Worm (Caenorhabditis elegans) whole organism, late embryonic: ENCODE data around the gene fipr-15.

ENCODE experiments used
- ama-1 ChIP-seq: fragments of 150-350 bp; optimal IDR thresholded peaks from 2 replicates; lab custom pipeline; 2014
- fkh-10 ChIP-seq: fragments of 150-350 bp; optimal IDR thresholded peaks from 2 replicates; lab custom pipeline; 2014; ENCODE audit warnings: missing biosample characterization, missing genetic modification reagents, missing genetic modification characterization
- pha-2 ChIP-seq: sonication (generic microtip); optimal IDR thresholded peaks from 2 replicates; lab custom pipeline; 2017; ENCODE audit warnings: mild to moderate bottlenecking, missing genetic modification characterization, missing compliant biosample characterization
- ref-2 ChIP-seq: sonication (generic microtip); optimal IDR thresholded peaks from 2 replicates; lab custom pipeline; 2016; ENCODE audit warnings: missing genetic modification characterization, missing compliant biosample characterization

DNA sequence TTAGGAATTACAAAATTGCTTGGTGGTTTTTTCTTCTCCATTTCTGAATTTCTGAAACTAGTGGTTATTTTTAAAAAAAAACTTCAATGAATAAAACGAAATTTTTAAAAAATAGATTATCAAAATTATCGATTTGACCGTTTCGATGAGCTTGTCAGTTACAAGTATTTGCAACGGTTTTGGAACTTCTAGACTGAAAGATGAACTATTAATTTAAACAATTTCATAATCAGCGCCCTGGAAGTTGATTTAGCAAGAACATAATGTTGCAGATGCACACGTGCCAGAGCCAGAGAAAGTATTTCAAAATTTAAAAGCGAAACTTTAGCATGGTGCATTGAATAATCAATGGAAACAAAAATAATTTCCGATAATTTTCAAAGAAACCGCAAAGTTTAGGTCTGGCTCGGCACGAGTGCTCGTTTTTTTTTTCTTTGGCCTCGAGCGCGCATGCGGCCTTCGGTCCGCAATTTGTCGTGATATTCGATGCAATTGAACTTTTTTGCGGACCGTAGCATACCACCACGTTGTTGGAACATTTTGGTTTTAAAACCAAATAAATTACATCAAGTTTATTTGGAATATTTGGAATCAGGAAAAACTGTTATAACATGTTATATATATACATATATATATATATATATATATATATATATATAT is 37.5 kb upstream of the fipr-15 start, which contains the start of gene T11G6.5:
- TF ChIP-seq ama-1 (lab: Kevin White, UChicago) (no peak), fkh-10 (GFP tag; lab: Kevin White, UChicago) (no peak), pha-2 (no peak), ref-2 (no peak)
